Worm (Caenorhabditis elegans) whole organism, young adult: ENCODE measurements around the gene Y105C5A.1268.

Source experiments
- B0019.2 ChIP-seq: fragments of 200-800 bp; sonication (Bioruptor generic); conservative IDR thresholded peaks from 2 replicates; pipeline ENCODE4 v1.3.6; 2022; ENCODE audit warnings: missing genetic modification reagents, missing genetic modification characterization, missing compliant biosample characterization
- B0035.1 ChIP-seq: sonication (generic microtip); optimal IDR thresholded peaks from 2 replicates; lab custom pipeline; 2016; ENCODE audit warnings: missing genetic modification characterization, mild to moderate bottlenecking, missing compliant biosample characterization, missing genotype, missing genetic modification reagents
- B0336.3 ChIP-seq: fragments of 200-800 bp; sonication (Bioruptor generic); IDR thresholded peaks from 2 replicates; pipeline ENCODE4 v1.3.6; 2022; ENCODE audit warnings: missing genetic modification characterization, missing compliant biosample characterization
- C06A6.2 ChIP-seq: fragments of 200-800 bp; sonication (Bioruptor generic); conservative IDR thresholded peaks from 2 replicates; pipeline ENCODE4 v1.3.6; 2022; ENCODE audit warnings: missing genetic modification characterization, missing compliant biosample characterization
- C17E4.6 ChIP-seq: fragments of 200-800 bp; sonication (Bioruptor generic); IDR thresholded peaks from 2 replicates; pipeline ENCODE4 v1.3.6; 2022; ENCODE audit warnings: missing genetic modification reagents, missing genetic modification characterization, missing compliant biosample characterization
- F23B12.7 ChIP-seq: sonication (generic microtip); optimal IDR thresholded peaks from 2 replicates; lab custom pipeline; 2017; ENCODE audit warnings: missing genetic modification characterization, mild to moderate bottlenecking, missing compliant biosample characterization, antibody characterized with exemption, moderate library complexity; ENCODE audit not compliant: insufficient read depth
- F39B2.1 ChIP-seq: fragments of 200-800 bp; sonication (Bioruptor generic); IDR thresholded peaks from 2 replicates; pipeline ENCODE4 v1.3.6; 2022; ENCODE audit warnings: missing genetic modification reagents, missing genetic modification characterization, missing compliant biosample characterization
- F55B11.4 ChIP-seq: sonication (generic microtip); optimal IDR thresholded peaks from 2 replicates; lab custom pipeline; 2016; ENCODE audit warnings: missing compliant biosample characterization, missing genetic modification characterization, borderline replicate concordance; ENCODE audit not compliant: insufficient read depth
- F57C9.4 ChIP-seq: sonication (generic microtip); optimal IDR thresholded peaks from 2 replicates; lab custom pipeline; 2017; ENCODE audit warnings: mild to moderate bottlenecking, missing genetic modification characterization, missing compliant biosample characterization
- Y53G8AR.9 ChIP-seq: fragments of 200-800 bp; sonication (Bioruptor generic); conservative IDR thresholded peaks from 2 replicates; pipeline ENCODE4 v1.3.6; 2022; ENCODE audit warnings: missing genetic modification reagents, missing genetic modification characterization, missing compliant biosample characterization
- Y79H2A.3 ChIP-seq: fragments of 200-800 bp; sonication (Bioruptor generic); conservative IDR thresholded peaks from 2 replicates; pipeline ENCODE4 v1.3.6; 2022; ENCODE audit warnings: missing genetic modification reagents, missing genetic modification characterization, missing compliant biosample characterization
- Y95B8A.8 ChIP-seq: fragments of 200-800 bp; sonication (Bioruptor generic); IDR thresholded peaks from 2 replicates; pipeline ENCODE4 v1.3.6; 2022; ENCODE audit warnings: missing genetic modification reagents, missing genetic modification characterization, missing compliant biosample characterization
- bed-2 ChIP-seq: fragments of 200-800 bp; sonication (Bioruptor generic); IDR thresholded peaks from 2 replicates; pipeline ENCODE4 v1.3.6; 2022; ENCODE audit warnings: missing genetic modification reagents, missing genetic modification characterization, missing compliant biosample characterization
- ccch-3 ChIP-seq: fragments of 200-800 bp; sonication (Bioruptor generic); optimal IDR thresholded peaks from 2 replicates; lab custom pipeline; 2018; ENCODE audit warnings: mild to moderate bottlenecking, missing genetic modification characterization, missing compliant biosample characterization
- dox-1 ChIP-seq: fragments of 200-800 bp; sonication (Bioruptor generic); IDR thresholded peaks from 2 replicates; pipeline ENCODE4 v1.3.6; 2022; ENCODE audit warnings: missing genetic modification reagents, missing genetic modification characterization, missing compliant biosample characterization
- dpl-1 ChIP-seq: fragments of 150-350 bp; optimal IDR thresholded peaks from 2 replicates; lab custom pipeline; 2014; ENCODE audit warnings: missing biosample characterization, missing genetic modification reagents, missing genetic modification characterization
- egl-18 ChIP-seq: fragments of 200-800 bp; sonication (Bioruptor generic); IDR thresholded peaks from 2 replicates; pipeline ENCODE4 v1.3.6; 2022; ENCODE audit warnings: missing genetic modification reagents, missing genetic modification characterization, missing compliant biosample characterization
- gei-17 ChIP-seq: fragments of 200-800 bp; sonication (Bioruptor generic); optimal IDR thresholded peaks from 2 replicates; lab custom pipeline; 2018; ENCODE audit warnings: mild to moderate bottlenecking, missing genetic modification characterization, missing compliant biosample characterization
- hlh-26 ChIP-seq: fragments of 200-800 bp; sonication (Bioruptor generic); conservative IDR thresholded peaks from 2 replicates; pipeline ENCODE4 v1.3.6; 2022; ENCODE audit warnings: missing genetic modification reagents, missing genetic modification characterization, missing compliant biosample characterization
- hmg-20 ChIP-seq: fragments of 200-800 bp; sonication (Bioruptor generic); IDR thresholded peaks from 2 replicates; pipeline ENCODE4 v1.3.6; 2022; ENCODE audit warnings: missing genetic modification reagents, missing genetic modification characterization, missing compliant biosample characterization
- lag-1 ChIP-seq: fragments of 200-800 bp; sonication (Bioruptor generic); IDR thresholded peaks from 2 replicates; pipeline ENCODE4 v1.3.6; 2022; ENCODE audit warnings: missing genetic modification reagents, missing genetic modification characterization, missing compliant biosample characterization
- lin-26 ChIP-seq: fragments of 200-800 bp; sonication (Bioruptor generic); IDR thresholded peaks from 2 replicates; pipeline ENCODE4 v1.3.6; 2022; ENCODE audit warnings: missing genetic modification reagents, missing genetic modification characterization, missing compliant biosample characterization
- lsl-1 ChIP-seq: fragments of 200-800 bp; sonication (Bioruptor generic); optimal IDR thresholded peaks from 2 replicates; lab custom pipeline; 2018; ENCODE audit warnings: mild to moderate bottlenecking, missing genetic modification characterization, moderate library complexity, missing compliant biosample characterization
- madf-3 ChIP-seq: fragments of 200-800 bp; sonication (Bioruptor generic); IDR thresholded peaks from 2 replicates; pipeline ENCODE4 v1.3.6; 2022; ENCODE audit warnings: missing genetic modification reagents, missing genetic modification characterization, missing compliant biosample characterization
- madf-8 ChIP-seq: fragments of 200-800 bp; sonication (Bioruptor generic); conservative IDR thresholded peaks from 2 replicates; pipeline ENCODE4 v1.3.6; 2022; ENCODE audit warnings: missing genetic modification reagents, missing genetic modification characterization, missing compliant biosample characterization
- mes-4 ChIP-seq: sonication (generic microtip); optimal IDR thresholded peaks from 2 replicates; lab custom pipeline; 2016; ENCODE audit warnings: missing genotype, missing genetic modification characterization, missing compliant biosample characterization
- mxl-1 ChIP-seq: sonication (generic microtip); optimal IDR thresholded peaks from 2 replicates; lab custom pipeline; 2016; ENCODE audit warnings: missing genetic modification characterization, missing compliant biosample characterization
- nfya-2 ChIP-seq: fragments of 200-800 bp; sonication (Bioruptor generic); IDR thresholded peaks from 2 replicates; pipeline ENCODE4 v1.3.6; 2022; ENCODE audit warnings: missing genetic modification reagents, missing genetic modification characterization, missing compliant biosample characterization
- nfyb-1 ChIP-seq: fragments of 200-800 bp; sonication (Bioruptor generic); IDR thresholded peaks from 2 replicates; pipeline ENCODE4 v1.3.6; 2022; ENCODE audit warnings: missing genetic modification reagents, missing genetic modification characterization, missing compliant biosample characterization
- nhr-179 ChIP-seq: sonication (generic microtip); optimal IDR thresholded peaks from 2 replicates; lab custom pipeline; 2016; ENCODE audit warnings: mild to moderate bottlenecking, missing genetic modification characterization, missing compliant biosample characterization
- nhr-90 ChIP-seq: sonication (generic microtip); optimal IDR thresholded peaks from 2 replicates; lab custom pipeline; 2016; ENCODE audit warnings: missing genotype, mild to moderate bottlenecking, missing genetic modification characterization, missing compliant biosample characterization
- rcor-1 ChIP-seq: fragments of 200-800 bp; sonication (Bioruptor generic); IDR thresholded peaks from 2 replicates; pipeline ENCODE4 v1.3.6; 2022; ENCODE audit warnings: missing genetic modification reagents, missing genetic modification characterization, missing compliant biosample characterization
- rpc-1 ChIP-seq, 2 experiments: fragments of 150-350 bp in 1 of 2; sonication (generic microtip) in 1 of 2; optimal IDR thresholded peaks; 2 replicates each; lab custom pipeline; 2014 to 2018; ENCODE audit warnings: missing biosample characterization in 1 of 2, missing genetic modification characterization in 1 of 2, missing genetic modification reagents in 1 of 2, missing genotype in 1 of 2
- snpc-1.3 ChIP-seq: sonication (generic microtip); optimal IDR thresholded peaks from 2 replicates; lab custom pipeline; 2017; ENCODE audit warnings: missing genetic modification characterization, mild to moderate bottlenecking, missing compliant biosample characterization, antibody characterized with exemption, moderate library complexity, missing genotype, missing genetic modification reagents; ENCODE audit not compliant: insufficient read depth
- snpc-4 ChIP-seq, 5 experiments: fragments of 150-350 bp in 1 of 5; sonication (generic microtip) in 4 of 5; optimal IDR thresholded peaks; 2 replicates each; lab custom pipeline; 2014 to 2018; ENCODE audit warnings: missing genetic modification characterization in 5 of 5, missing biosample characterization in 3 of 5, antibody characterized with exemption in 2 of 5, mild to moderate bottlenecking in 2 of 5, missing compliant biosample characterization in 2 of 5, missing genotype in 2 of 5, moderate library complexity in 2 of 5, missing genetic modification reagents in 1 of 5
- somi-1 ChIP-seq: fragments of 200-800 bp; sonication (Bioruptor generic); optimal IDR thresholded peaks from 2 replicates; lab custom pipeline; 2018; ENCODE audit warnings: mild to moderate bottlenecking, missing genetic modification characterization, missing compliant biosample characterization
- tlf-1 ChIP-seq: fragments of 200-800 bp; sonication (Bioruptor generic); optimal IDR thresholded peaks from 2 replicates; lab custom pipeline; 2018; ENCODE audit warnings: mild to moderate bottlenecking, missing genetic modification characterization, missing compliant biosample characterization
- unc-62 ChIP-seq: fragments of 150-350 bp; optimal IDR thresholded peaks from 2 replicates; lab custom pipeline; 2014; ENCODE audit warnings: missing biosample characterization, missing genetic modification reagents, missing genetic modification characterization
- xnd-1 ChIP-seq: sonication (generic microtip); optimal IDR thresholded peaks from 2 replicates; lab custom pipeline; 2016; ENCODE audit warnings: missing genotype, missing genetic modification reagents, missing genetic modification characterization, missing compliant biosample characterization
- ztf-26 ChIP-seq: sonication (generic microtip); optimal IDR thresholded peaks from 2 replicates; lab custom pipeline; 2017; ENCODE audit warnings: missing genetic modification characterization, missing compliant biosample characterization
- ztf-3 ChIP-seq: fragments of 200-800 bp; sonication (Bioruptor generic); optimal IDR thresholded peaks from 2 replicates; lab custom pipeline; 2018; ENCODE audit warnings: mild to moderate bottlenecking, missing genetic modification characterization, missing compliant biosample characterization

The Y105C5A.1268 gene

DNA sequence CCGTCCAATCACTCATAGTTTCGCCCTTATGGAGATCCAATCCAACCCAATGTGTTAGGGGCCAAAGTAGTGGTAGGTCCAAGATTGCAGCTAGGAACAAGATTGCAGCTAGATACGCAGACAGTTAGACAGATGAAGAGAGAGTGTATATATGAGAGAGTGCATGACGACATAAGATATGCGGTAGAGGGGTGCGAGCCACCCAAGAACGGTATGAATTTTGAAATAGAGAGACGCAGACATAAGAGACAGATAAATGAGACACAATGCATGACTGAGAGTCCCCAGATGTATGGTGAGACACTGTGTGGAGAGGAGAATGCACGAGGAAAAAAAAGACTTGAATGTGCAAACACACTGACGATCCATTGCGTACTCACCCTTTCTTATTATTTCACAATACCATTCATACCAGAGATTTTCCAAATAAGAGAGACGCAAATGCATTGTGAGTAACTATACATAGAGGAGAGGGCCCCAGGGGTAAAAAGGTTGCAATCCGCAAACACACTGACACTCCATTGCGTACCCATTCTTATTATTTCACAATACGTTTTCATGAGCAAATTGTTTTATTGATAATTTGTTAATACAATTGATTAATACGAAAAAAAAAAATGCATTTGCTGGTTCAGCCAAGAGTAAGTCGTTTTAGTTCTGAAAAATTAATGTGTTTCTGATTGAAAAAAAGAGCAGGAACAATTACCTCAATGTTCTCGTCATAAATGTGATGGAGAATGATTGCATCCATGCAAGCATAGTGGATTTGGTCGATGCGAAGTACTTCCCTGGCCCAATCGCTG, at the start of gene Y105C5A.1268, which contains the start of gene Y105C5A.1272 (continued):
- peak; percentile 76 for TF ChIP-seq C06A6.2 (GFP tag; lab: Robert Waterston, UW)
- TF ChIP-seq ztf-26: peak; percentile 54
- peak; percentile 34 for TF ChIP-seq B0035.1
- TF ChIP-seq B0336.3 (GFP tag; lab: Robert Waterston, UW): peak; percentile 82
- TF ChIP-seq, all 124 proteins: peak for 48; not testable (repeated sequence) for 76

- TF ChIP-seq hmg-20 (GFP tag; lab: Robert Waterston, UW) (no peak), madf-3 (GFP tag; lab: Robert Waterston, UW) (no peak), ccch-3 (GFP tag; lab: Kevin White, UChicago) (no peak), snpc-4 (GFP tag; optimal IDR thresholded peaks at IDR 0.05; lab: Kevin White, UChicago) (no peak), snpc-4 (tag; optimal IDR thresholded peaks at IDR 0.05; lab: Kevin White, UChicago) (peak in 1 of 4 experiments; percentile 48), dox-1 (no peak), nhr-179 (no peak), unc-62 (GFP tag; lab: Kevin White, UChicago) (no peak), nfyb-1 (GFP tag; lab: Robert Waterston, UW) (no peak), ztf-3 (GFP tag; lab: Kevin White, UChicago) (no peak)
- TF ChIP-seq, all 124 proteins: peak for 1
These were observed 49.0 kb upstream of the Y105C5A.1268 start for ce11 chrIV:15695274-15695673.

ce11 chrIV:15693268-15693667, 47.0 kb upstream of the Y105C5A.1268 start:
- TF ChIP-seq xnd-1: no peak
- peak; percentile 59 for TF ChIP-seq F23B12.7 (tag; lab: Kevin White, UChicago)
- TF ChIP-seq nhr-90 (tag; lab: Kevin White, UChicago): peak; percentile 79
- TF ChIP-seq F57C9.4 (tag; lab: Kevin White, UChicago): no peak
- TF ChIP-seq mxl-1 (tag; lab: Kevin White, UChicago): peak; percentile 74
- TF ChIP-seq dpl-1 (GFP tag; lab: Kevin White, UChicago): no peak
- TF ChIP-seq nfya-2 (GFP tag; lab: Robert Waterston, UW): no peak
- TF ChIP-seq rcor-1 (GFP tag; lab: Robert Waterston, UW): peak; percentile 67
- TF ChIP-seq hlh-26 (GFP tag; lab: Robert Waterston, UW): no peak
- TF ChIP-seq F39B2.1 (GFP tag; lab: Robert Waterston, UW): no peak
- TF ChIP-seq Y79H2A.3 (GFP tag; lab: Robert Waterston, UW): no peak
- TF ChIP-seq rpc-1 (optimal IDR thresholded peaks at IDR 0.05; lab: Kevin White, UChicago): peak; percentile 79
- peak; percentile 95 for TF ChIP-seq rpc-1 (tag; optimal IDR thresholded peaks at IDR 0.05; lab: Kevin White, UChicago)
- TF ChIP-seq snpc-4 (GFP tag; optimal IDR thresholded peaks at IDR 0.05; lab: Kevin White, UChicago): peak; percentile 95
- peak; percentile 52 to 99 (median 98) for TF ChIP-seq snpc-4 (tag; optimal IDR thresholded peaks at IDR 0.05; lab: Kevin White, UChicago)
- no peak for TF ChIP-seq ccch-3 (GFP tag; lab: Kevin White, UChicago)
- TF ChIP-seq bed-2 (GFP tag; lab: Robert Waterston, UW): no peak
- peak; percentile 97 for TF ChIP-seq lin-26 (GFP tag; lab: Robert Waterston, UW)
- TF ChIP-seq lsl-1 (GFP tag; lab: Kevin White, UChicago): peak; percentile 41
- TF ChIP-seq Y53G8AR.9 (GFP tag; lab: Robert Waterston, UW): no peak
- 0 out of 2 replicates have a peak, but pooled peaks have one; percentile 28 for TF ChIP-seq C17E4.6 (GFP tag; lab: Robert Waterston, UW)
- peak; percentile 86 for TF ChIP-seq snpc-1.3 (tag; lab: Kevin White, UChicago)
- peak; percentile 60 for TF ChIP-seq mes-4 (tag; lab: Kevin White, UChicago)
- no peak for TF ChIP-seq F55B11.4 (tag; lab: Kevin White, UChicago)
- no peak for TF ChIP-seq Y95B8A.8
- TF ChIP-seq B0035.1: no peak
- TF ChIP-seq B0019.2 (GFP tag; lab: Robert Waterston, UW): 0 out of 2 replicates have a peak, but pooled peaks have one; percentile 17
- peak; percentile 0 for TF ChIP-seq ztf-26
- no peak for TF ChIP-seq lag-1 (GFP tag; lab: Robert Waterston, UW)
- no peak for TF ChIP-seq madf-8 (GFP tag; lab: Robert Waterston, UW)
- no peak for TF ChIP-seq tlf-1 (GFP tag; lab: Kevin White, UChicago)
- peak; percentile 28 for TF ChIP-seq somi-1
- 0 out of 2 replicates have a peak, but pooled peaks have one; percentile 49 for TF ChIP-seq egl-18
- no peak for TF ChIP-seq gei-17 (GFP tag; lab: Kevin White, UChicago)
